Worm (Caenorhabditis elegans) whole organism, L1 larva: ENCODE measurements around the gene ZK355.3.

ENCODE experiments used
- C04F5.9 ChIP-seq: sonication (generic microtip); optimal IDR thresholded peaks from 2 replicates; lab custom pipeline; 2016; ENCODE audit warnings: missing genetic modification characterization, missing compliant biosample characterization
- C16A3.4 ChIP-seq: fragments of 150-350 bp; optimal IDR thresholded peaks from 2 replicates; lab custom pipeline; 2014; ENCODE audit warnings: missing biosample characterization, missing genetic modification characterization
- C34B4.2 ChIP-seq: sonication (generic microtip); optimal IDR thresholded peaks from 2 replicates; lab custom pipeline; 2017; ENCODE audit warnings: mild to moderate bottlenecking, missing genetic modification characterization, missing compliant biosample characterization
- Y116A8C.19 ChIP-seq: sonication (generic microtip); optimal IDR thresholded peaks from 2 replicates; lab custom pipeline; 2016; ENCODE audit warnings: missing compliant biosample characterization, missing genetic modification characterization, borderline replicate concordance
- alr-1 ChIP-seq: fragments of 200-800 bp; sonication (Bioruptor generic); optimal IDR thresholded peaks from 2 replicates; lab custom pipeline; 2018; ENCODE audit warnings: borderline replicate concordance, mild to moderate bottlenecking, missing genetic modification characterization, missing compliant biosample characterization
- ama-1 ChIP-seq: fragments of 150-350 bp; optimal IDR thresholded peaks from 2 replicates; lab custom pipeline; 2014
- blmp-1 ChIP-seq: fragments of 150-350 bp; optimal IDR thresholded peaks from 2 replicates; lab custom pipeline; 2014; ENCODE audit warnings: missing biosample characterization, missing genetic modification characterization
- ceh-63 ChIP-seq: fragments of 200-800 bp; sonication (Bioruptor generic); optimal IDR thresholded peaks from 2 replicates; lab custom pipeline; 2018; ENCODE audit warnings: mild to moderate bottlenecking, missing genetic modification characterization, missing compliant biosample characterization
- ceh-8 ChIP-seq: fragments of 200-800 bp; sonication (Bioruptor generic); optimal IDR thresholded peaks from 2 replicates; lab custom pipeline; 2018; ENCODE audit warnings: mild to moderate bottlenecking, missing genetic modification characterization, moderate library complexity, missing compliant biosample characterization
- ceh-90 ChIP-seq: sonication (generic microtip); optimal IDR thresholded peaks from 2 replicates; lab custom pipeline; 2016; ENCODE audit warnings: missing genetic modification characterization, missing compliant biosample characterization
- ces-1 ChIP-seq: fragments of 150-350 bp; optimal IDR thresholded peaks from 2 replicates; lab custom pipeline; 2014; ENCODE audit warnings: missing biosample characterization, missing genetic modification reagents, missing genetic modification characterization
- dsc-1 ChIP-seq: sonication (generic microtip); optimal IDR thresholded peaks from 2 replicates; lab custom pipeline; 2016; ENCODE audit warnings: mild to moderate bottlenecking, missing genetic modification characterization, missing compliant biosample characterization
- efl-1 ChIP-seq, 4 experiments: fragments of 150-350 bp; optimal IDR thresholded peaks in 3 of 4; peaks in 1 of 4; 1 replicate in 1 of 4; 2 replicates in 3 of 4; lab custom pipeline; 2014; ENCODE audit warnings: missing biosample characterization in 2 of 4, missing genetic modification characterization in 2 of 4, missing genetic modification reagents in 2 of 4
- efl-3 ChIP-seq: fragments of 200-800 bp; sonication (Bioruptor generic); optimal IDR thresholded peaks from 2 replicates; lab custom pipeline; 2018; ENCODE audit warnings: mild to moderate bottlenecking, missing genetic modification characterization, missing compliant biosample characterization
- egl-27 ChIP-seq, 2 experiments: fragments of 150-350 bp in 1 of 2; sonication (generic microtip); optimal IDR thresholded peaks; 3 replicates each; lab custom pipeline; 2017 to 2018; ENCODE audit warnings: missing biosample characterization in 2 of 2, missing genetic modification characterization in 2 of 2, missing genetic modification reagents in 2 of 2
- elt-3 ChIP-seq, 6 experiments: fragments of 150-350 bp in 1 of 6; sonication (generic microtip); optimal IDR thresholded peaks; 2 replicates each; lab custom pipeline; 2017 to 2018; ENCODE audit warnings: missing biosample characterization in 6 of 6, missing genetic modification characterization in 6 of 6, inconsistent platforms in 1 of 6
- ets-5 ChIP-seq: fragments of 200-800 bp; sonication (Bioruptor generic); IDR thresholded peaks from 2 replicates; pipeline ENCODE4 v1.3.6; 2022; ENCODE audit warnings: missing genetic modification characterization, missing compliant biosample characterization
- fkh-10 ChIP-seq: sonication (generic microtip); optimal IDR thresholded peaks from 2 replicates; lab custom pipeline; 2017; ENCODE audit warnings: missing biosample characterization, missing genetic modification reagents, missing genetic modification characterization
- fkh-4 ChIP-seq: sonication (generic microtip); optimal IDR thresholded peaks from 2 replicates; lab custom pipeline; 2016; ENCODE audit warnings: missing compliant biosample characterization, missing genetic modification characterization, borderline replicate concordance
- fkh-8 ChIP-seq: sonication (generic microtip); optimal IDR thresholded peaks from 2 replicates; lab custom pipeline; 2016; ENCODE audit warnings: mild to moderate bottlenecking, missing genetic modification characterization, missing compliant biosample characterization
- fos-1 ChIP-seq: fragments of 150-350 bp; optimal IDR thresholded peaks from 2 replicates; lab custom pipeline; 2014; ENCODE audit warnings: missing biosample characterization, missing genetic modification characterization
- grh-1 ChIP-seq: fragments of 200-800 bp; sonication (Bioruptor generic); IDR thresholded peaks from 2 replicates; pipeline ENCODE4 v1.3.6; 2022; ENCODE audit warnings: missing genetic modification reagents, missing genetic modification characterization, missing compliant biosample characterization
- hlh-17 ChIP-seq: fragments of 200-800 bp; sonication (Bioruptor generic); optimal IDR thresholded peaks from 2 replicates; lab custom pipeline; 2018; ENCODE audit warnings: missing genetic modification characterization, mild to moderate bottlenecking, missing compliant biosample characterization, moderate library complexity, borderline replicate concordance
- isw-1 ChIP-seq: fragments of 200-800 bp; sonication (Bioruptor generic); IDR thresholded peaks from 2 replicates; pipeline ENCODE4 v1.3.6; 2022; ENCODE audit warnings: missing genetic modification characterization, missing compliant biosample characterization
- jun-1 ChIP-seq: fragments of 150-350 bp; optimal IDR thresholded peaks from 2 replicates; lab custom pipeline; 2014; ENCODE audit warnings: missing biosample characterization, missing genetic modification reagents, missing genetic modification characterization
- lin-13 ChIP-seq: fragments of 150-350 bp; optimal IDR thresholded peaks from 2 replicates; lab custom pipeline; 2014; ENCODE audit warnings: missing biosample characterization, missing genetic modification reagents, missing genetic modification characterization
- lin-14 ChIP-seq: fragments of 200-800 bp; sonication (Bioruptor generic); optimal IDR thresholded peaks from 2 replicates; lab custom pipeline; 2018; ENCODE audit warnings: mild to moderate bottlenecking, missing genetic modification characterization, moderate library complexity, missing compliant biosample characterization
- lin-15B ChIP-seq: fragments of 150-350 bp; sonication (generic microtip); optimal IDR thresholded peaks from 3 replicates; lab custom pipeline; 2014; ENCODE audit warnings: missing biosample characterization, missing genetic modification characterization
- lin-39 ChIP-seq: fragments of 150-350 bp; optimal IDR thresholded peaks from 2 replicates; lab custom pipeline; 2014; ENCODE audit warnings: missing biosample characterization, missing genetic modification reagents, missing genetic modification characterization
- lsy-2 ChIP-seq, 2 experiments: fragments of 150-350 bp; optimal IDR thresholded peaks; 2 replicates each; lab custom pipeline; 2014; ENCODE audit warnings: missing biosample characterization in 2 of 2, missing genetic modification characterization in 2 of 2
- mab-9 ChIP-seq: fragments of 200-800 bp; sonication (Bioruptor generic); IDR thresholded peaks from 2 replicates; pipeline ENCODE4 v1.3.6; 2022; ENCODE audit warnings: missing genetic modification reagents, missing genetic modification characterization, missing compliant biosample characterization
- mdl-1 ChIP-seq, 2 experiments: fragments of 150-350 bp; optimal IDR thresholded peaks; 2 replicates each; lab custom pipeline; 2014 to 2017; ENCODE audit warnings: missing biosample characterization in 2 of 2, missing genetic modification characterization in 2 of 2, inconsistent platforms in 1 of 2
- mef-2 ChIP-seq: fragments of 150-350 bp; optimal IDR thresholded peaks from 2 replicates; lab custom pipeline; 2014; ENCODE audit warnings: missing biosample characterization, missing genetic modification characterization
- mep-1 ChIP-seq: fragments of 150-350 bp; optimal IDR thresholded peaks from 2 replicates; lab custom pipeline; 2014; ENCODE audit warnings: missing biosample characterization, missing genetic modification characterization
- nhr-12 ChIP-seq: sonication (generic microtip); optimal IDR thresholded peaks from 2 replicates; lab custom pipeline; 2017; ENCODE audit warnings: missing biosample characterization, missing genetic modification characterization
- nhr-19 ChIP-seq: fragments of 200-800 bp; sonication (Bioruptor generic); conservative IDR thresholded peaks from 2 replicates; pipeline ENCODE4 v1.3.6; 2022; ENCODE audit warnings: missing genetic modification characterization, missing compliant biosample characterization
- nhr-20 ChIP-seq: sonication (generic microtip); optimal IDR thresholded peaks from 2 replicates; lab custom pipeline; 2016; ENCODE audit warnings: mild to moderate bottlenecking, missing genetic modification characterization, missing compliant biosample characterization
- nhr-237 ChIP-seq: fragments of 150-350 bp; optimal IDR thresholded peaks from 2 replicates; lab custom pipeline; 2014; ENCODE audit warnings: missing biosample characterization, missing genetic modification characterization
- nhr-28 ChIP-seq: fragments of 150-350 bp; optimal IDR thresholded peaks from 2 replicates; lab custom pipeline; 2014; ENCODE audit warnings: missing biosample characterization, missing genetic modification characterization
- nhr-85 ChIP-seq: sonication (generic microtip); peaks from one replicate; lab custom pipeline; 2016; ENCODE audit warnings: missing genetic modification characterization, inconsistent platforms, missing compliant biosample characterization
- pax-3 ChIP-seq: fragments of 200-800 bp; sonication (Bioruptor generic); optimal IDR thresholded peaks from 2 replicates; lab custom pipeline; 2018; ENCODE audit warnings: mild to moderate bottlenecking, missing genetic modification characterization, moderate library complexity, missing compliant biosample characterization
- pqm-1 ChIP-seq: sonication (generic microtip); optimal IDR thresholded peaks from 3 replicates; lab custom pipeline; 2017; ENCODE audit warnings: missing biosample characterization, missing genetic modification characterization
- snu-23 ChIP-seq: sonication (generic microtip); optimal IDR thresholded peaks from 2 replicates; lab custom pipeline; 2016; ENCODE audit warnings: missing genetic modification characterization, missing compliant biosample characterization
- sup-37 ChIP-seq: fragments of 200-800 bp; sonication (Bioruptor generic); optimal IDR thresholded peaks from 2 replicates; lab custom pipeline; 2018; ENCODE audit warnings: mild to moderate bottlenecking, missing genetic modification characterization, missing compliant biosample characterization
- swsn-7 ChIP-seq: sonication (generic microtip); optimal IDR thresholded peaks from 2 replicates; lab custom pipeline; 2016; ENCODE audit warnings: missing genetic modification characterization, missing compliant biosample characterization
- tlp-1 ChIP-seq: fragments of 150-350 bp; optimal IDR thresholded peaks from 2 replicates; lab custom pipeline; 2014; ENCODE audit warnings: missing biosample characterization, missing genetic modification characterization
- unc-98 ChIP-seq: fragments of 200-800 bp; sonication (Bioruptor generic); IDR thresholded peaks from 2 replicates; pipeline ENCODE4 v1.3.6; 2022; ENCODE audit warnings: missing genetic modification characterization, missing compliant biosample characterization
- xbp-1 ChIP-seq: sonication (generic microtip); optimal IDR thresholded peaks from 2 replicates; lab custom pipeline; 2016; ENCODE audit warnings: missing genetic modification characterization, missing compliant biosample characterization
- zag-1 ChIP-seq: fragments of 150-350 bp; optimal IDR thresholded peaks from 2 replicates; lab custom pipeline; 2014; ENCODE audit warnings: missing biosample characterization, missing genetic modification characterization
- ztf-11 ChIP-seq, 2 experiments: sonication (generic microtip); optimal IDR thresholded peaks; 2 replicates each; lab custom pipeline; 2016 to 2017; ENCODE audit warnings: missing genetic modification characterization in 2 of 2, missing biosample characterization in 1 of 2, missing compliant biosample characterization in 1 of 2
- ztf-4 ChIP-seq: fragments of 150-350 bp; optimal IDR thresholded peaks from 2 replicates; lab custom pipeline; 2014; ENCODE audit warnings: missing biosample characterization, missing genetic modification characterization

Gene ZK355.3

DNA sequence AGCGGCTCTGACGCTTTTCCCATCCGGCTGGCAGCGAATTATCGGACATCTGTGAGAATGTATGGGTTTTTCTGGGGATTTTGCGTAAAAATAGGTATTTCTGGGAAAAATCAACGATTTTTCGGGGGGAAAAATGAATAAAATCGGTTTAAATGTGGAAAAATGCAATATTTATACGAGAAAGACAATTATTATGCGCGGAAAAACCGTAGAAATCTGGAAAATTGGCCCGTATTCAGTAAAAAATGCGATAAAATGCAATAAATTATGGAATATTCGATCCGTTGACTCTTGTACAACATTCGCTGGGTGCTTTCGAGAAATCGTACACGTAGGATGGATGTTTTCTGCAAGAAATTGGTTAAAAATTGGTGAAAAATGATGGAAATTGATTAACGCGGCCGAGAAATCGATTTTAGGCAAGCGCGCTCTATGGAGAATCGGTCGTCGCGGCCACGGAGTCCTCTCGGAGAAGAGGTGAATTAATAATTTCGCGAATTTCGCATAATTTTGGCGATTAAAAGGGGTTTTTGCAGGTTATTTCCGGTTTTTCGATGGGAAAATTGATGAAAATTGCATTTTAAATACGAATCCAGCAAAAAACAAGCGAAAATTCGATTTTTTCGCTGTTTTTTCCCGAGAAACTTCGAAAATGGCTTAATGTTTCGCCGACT, 38.3 kb downstream of the ZK355.3 start, which contains the start of gene pinn-1:
Gene pinn-1, minus strand, starts transcription at position 51 of the 674 bp plus-strand sequence.
- peak; percentile 97 for TF ChIP-seq C04F5.9 (tag; lab: Kevin White, UChicago)
- peak; percentile 85 for TF ChIP-seq ceh-8 (GFP tag; lab: Kevin White, UChicago)
- TF ChIP-seq ama-1, result no peak
- peak; percentile 83 for TF ChIP-seq sup-37 (GFP tag; lab: Kevin White, UChicago)
- TF ChIP-seq nhr-28 (tag; lab: Kevin White, UChicago), result no peak
- TF ChIP-seq nhr-19 (GFP tag; lab: Robert Waterston, UW), result peak; percentile 92
- TF ChIP-seq dsc-1 (tag; lab: Kevin White, UChicago), result peak; percentile 97
- TF ChIP-seq lsy-2 (tag; optimal IDR thresholded peaks at IDR 0.05; lab: Kevin White, UChicago), result peak; percentile 90 to 91
- TF ChIP-seq nhr-12 (tag; lab: Kevin White, UChicago), result no peak
- no peak for TF ChIP-seq ets-5 (GFP tag; lab: Robert Waterston, UW)
- TF ChIP-seq mab-9, result peak; percentile 95
- no peak for TF ChIP-seq zag-1
- TF ChIP-seq ceh-90, result peak; percentile 97
- TF ChIP-seq C16A3.4, result peak; percentile 90
- TF ChIP-seq lin-15B (tag; lab: Kevin White, UChicago), result peak; percentile 94
- peak; percentile 94 for TF ChIP-seq unc-98 (GFP tag; lab: Robert Waterston, UW)
- TF ChIP-seq snu-23, result peak; percentile 94
- TF ChIP-seq pqm-1 (tag; lab: Kevin White, UChicago), result peak; percentile 49
- TF ChIP-seq ceh-63 (GFP tag; lab: Kevin White, UChicago), result peak; percentile 55
- TF ChIP-seq nhr-85 (tag; lab: Kevin White, UChicago), result peak; percentile 97
- TF ChIP-seq fos-1 (tag; lab: Kevin White, UChicago), result peak; percentile 50
- TF ChIP-seq mef-2 (tag; lab: Kevin White, UChicago), result peak; percentile 53
- peak; percentile 77 for TF ChIP-seq jun-1 (tag; lab: Kevin White, UChicago)
- peak; percentile 88 for TF ChIP-seq isw-1 (GFP tag; lab: Robert Waterston, UW)
- peak; percentile 90 for TF ChIP-seq grh-1
- peak; percentile 89 for TF ChIP-seq efl-3
- peak; percentile 92 for TF ChIP-seq xbp-1 (tag; lab: Kevin White, UChicago)
- TF ChIP-seq egl-27 (tag; optimal IDR thresholded peaks at IDR 0.05; lab: Kevin White, UChicago), result no peak
- peak; percentile 81 for TF ChIP-seq lin-39
- peak; percentile 92 for TF ChIP-seq lin-14 (GFP tag; lab: Kevin White, UChicago)
- no peak for TF ChIP-seq ces-1 (GFP tag; lab: Kevin White, UChicago)
- no peak for TF ChIP-seq tlp-1 (tag; lab: Kevin White, UChicago)
- peak in 1 of 2 experiments; percentile 98 for TF ChIP-seq ztf-11 (tag; optimal IDR thresholded peaks at IDR 0.05; lab: Kevin White, UChicago)
- peak in 2 of 6 experiments; percentile 74 to 76 for TF ChIP-seq elt-3 (tag; optimal IDR thresholded peaks at IDR 0.05; lab: Kevin White, UChicago)
- peak; percentile 97 for TF ChIP-seq pax-3 (tag; lab: Kevin White, UChicago)
- peak; percentile 99 for TF ChIP-seq fkh-4
- peak; percentile 96 for TF ChIP-seq fkh-8
- TF ChIP-seq nhr-237 (tag; lab: Kevin White, UChicago), result peak; percentile 53
- peak; percentile 81 for TF ChIP-seq mep-1 (tag; lab: Kevin White, UChicago)
- peak; percentile 49 for TF ChIP-seq blmp-1 (tag; lab: Kevin White, UChicago)
- no peak for TF ChIP-seq alr-1
- peak; percentile 88 for TF ChIP-seq Y116A8C.19
- peak; percentile 92 for TF ChIP-seq nhr-20 (tag; lab: Kevin White, UChicago)
- TF ChIP-seq lin-13, result peak; percentile 91
- TF ChIP-seq ztf-4 (tag; lab: Kevin White, UChicago), result peak; percentile 56
- TF ChIP-seq hlh-17 (GFP tag; lab: Kevin White, UChicago), result peak; percentile 96
- peak; percentile 87 to 89 for TF ChIP-seq efl-1 (optimal IDR thresholded peaks at IDR 0.05; lab: Kevin White, UChicago)
- peak; percentile 83 to 98 for TF ChIP-seq efl-1 (GFP tag; optimal IDR thresholded peaks at IDR 0.05 in 1 of 2; lab: Kevin White, UChicago)
- TF ChIP-seq fkh-10 (GFP tag; lab: Kevin White, UChicago), result peak; percentile 75
- TF ChIP-seq swsn-7 (tag; lab: Kevin White, UChicago), result peak; percentile 93
- peak in 1 of 2 experiments; percentile 79 for TF ChIP-seq mdl-1 (tag; optimal IDR thresholded peaks at IDR 0.05; lab: Kevin White, UChicago)
- TF ChIP-seq C34B4.2 (tag; lab: Kevin White, UChicago), result peak; percentile 74
